Worm (Caenorhabditis elegans): ENCODE results near the gene tmem-145.

ce11 chrX:12021446-12021845, 52.2 kb downstream of the tmem-145 start:
- TF ChIP-seq him-1 (tag; optimal IDR thresholded peaks at IDR 0.05) (no peak), dao-5 (tag; optimal IDR thresholded peaks at IDR 0.05) (no peak)

All from whole organism, L4/young adult.